Worm (Caenorhabditis elegans) whole organism, L1 larva: ENCODE data around the gene D1086.5.

ENCODE experiments used
- aly-2 ChIP-seq: fragments of 150-350 bp; optimal IDR thresholded peaks from 2 replicates; lab custom pipeline; 2014; ENCODE audit warnings: missing biosample characterization, missing genetic modification characterization
- ama-1 ChIP-seq: fragments of 150-350 bp; optimal IDR thresholded peaks from 2 replicates; lab custom pipeline; 2014
- ces-1 ChIP-seq: fragments of 150-350 bp; optimal IDR thresholded peaks from 2 replicates; lab custom pipeline; 2014; ENCODE audit warnings: missing biosample characterization, missing genetic modification reagents, missing genetic modification characterization
- egl-27 ChIP-seq, 2 experiments: fragments of 150-350 bp in 1 of 2; sonication (generic microtip); optimal IDR thresholded peaks; 3 replicates each; lab custom pipeline; 2017 to 2018; ENCODE audit warnings: missing biosample characterization in 2 of 2, missing genetic modification characterization in 2 of 2, missing genetic modification reagents in 2 of 2
- elt-2 ChIP-seq: sonication (generic microtip); optimal IDR thresholded peaks from 2 replicates; lab custom pipeline; 2016; ENCODE audit warnings: missing genetic modification characterization, mild to moderate bottlenecking, inconsistent platforms, missing compliant biosample characterization, missing genetic modification reagents
- fkh-10 ChIP-seq: sonication (generic microtip); optimal IDR thresholded peaks from 2 replicates; lab custom pipeline; 2017; ENCODE audit warnings: missing biosample characterization, missing genetic modification reagents, missing genetic modification characterization
- grh-1 ChIP-seq: fragments of 200-800 bp; sonication (Bioruptor generic); IDR thresholded peaks from 2 replicates; pipeline ENCODE4 v1.3.6; 2022; ENCODE audit warnings: missing genetic modification reagents, missing genetic modification characterization, missing compliant biosample characterization
- lin-39 ChIP-seq: fragments of 150-350 bp; optimal IDR thresholded peaks from 2 replicates; lab custom pipeline; 2014; ENCODE audit warnings: missing biosample characterization, missing genetic modification reagents, missing genetic modification characterization
- mep-1 ChIP-seq: fragments of 150-350 bp; optimal IDR thresholded peaks from 2 replicates; lab custom pipeline; 2014; ENCODE audit warnings: missing biosample characterization, missing genetic modification characterization
- nhr-28 ChIP-seq: fragments of 150-350 bp; optimal IDR thresholded peaks from 2 replicates; lab custom pipeline; 2014; ENCODE audit warnings: missing biosample characterization, missing genetic modification characterization
- pag-3 ChIP-seq: sonication (generic microtip); optimal IDR thresholded peaks from 2 replicates; lab custom pipeline; 2017; ENCODE audit warnings: missing genetic modification characterization, mild to moderate bottlenecking, missing compliant biosample characterization, antibody characterized with exemption, borderline replicate concordance; ENCODE audit not compliant: insufficient read depth
- xbp-1 ChIP-seq: sonication (generic microtip); optimal IDR thresholded peaks from 2 replicates; lab custom pipeline; 2016; ENCODE audit warnings: missing genetic modification characterization, missing compliant biosample characterization
- zag-1 ChIP-seq: fragments of 150-350 bp; optimal IDR thresholded peaks from 2 replicates; lab custom pipeline; 2014; ENCODE audit warnings: missing biosample characterization, missing genetic modification characterization

DNA sequence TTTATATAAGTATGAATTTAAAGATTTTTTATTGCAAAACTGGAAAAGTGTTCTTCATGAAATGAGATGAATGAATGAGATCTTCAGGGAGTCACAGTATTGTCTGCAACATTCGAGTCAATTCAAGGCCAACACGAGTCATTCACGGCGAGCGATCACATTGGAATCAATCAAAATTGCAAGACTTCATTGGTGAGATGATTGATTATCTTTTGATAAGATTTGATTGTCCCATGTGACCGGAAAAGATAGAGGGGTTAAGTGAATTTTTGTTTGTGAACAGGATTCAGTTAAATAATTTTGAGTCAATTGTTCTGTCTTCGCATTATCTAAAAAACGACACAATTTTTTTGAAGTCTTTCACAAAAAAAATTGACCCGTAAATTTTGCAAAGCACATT, 4.8 kb upstream of the D1086.5 start:
- TF ChIP-seq nhr-28 (no peak), xbp-1 (tag; lab: Kevin White, UChicago) (no peak), pag-3 (tag; lab: Kevin White, UChicago) (no peak), ama-1 (no peak), lin-39 (tag; lab: Kevin White, UChicago) (no peak), fkh-10 (no peak), egl-27 (tag; optimal IDR thresholded peaks at IDR 0.05; lab: Kevin White, UChicago) (no peak), elt-2 (tag; lab: Kevin White, UChicago) (no peak), zag-1 (no peak), grh-1 (GFP tag; lab: Robert Waterston, UW) (peak; percentile 68), ces-1 (GFP tag; lab: Kevin White, UChicago) (no peak), mep-1 (tag; lab: Kevin White, UChicago) (peak; percentile 20), aly-2 (tag; lab: Kevin White, UChicago) (no peak)
